Worm (Caenorhabditis elegans) whole organism, mixed stage, embryonic: ENCODE results near the gene ztf-30.

Experiments
- mab-5 ChIP-seq: fragments of 150-350 bp; optimal IDR thresholded peaks from 2 replicates; lab custom pipeline; 2014; ENCODE audit warnings: missing biosample characterization, missing genetic modification characterization
- sptf-1 ChIP-seq: sonication (generic microtip); optimal IDR thresholded peaks from 2 replicates; lab custom pipeline; 2017; ENCODE audit warnings: mild to moderate bottlenecking, missing genetic modification characterization, moderate library complexity, missing compliant biosample characterization
- unc-120 ChIP-seq: sonication (generic microtip); optimal IDR thresholded peaks from 2 replicates; lab custom pipeline; 2017; ENCODE audit warnings: missing genetic modification characterization, missing compliant biosample characterization; ENCODE audit not compliant: poor library complexity, severe bottlenecking

DNA sequence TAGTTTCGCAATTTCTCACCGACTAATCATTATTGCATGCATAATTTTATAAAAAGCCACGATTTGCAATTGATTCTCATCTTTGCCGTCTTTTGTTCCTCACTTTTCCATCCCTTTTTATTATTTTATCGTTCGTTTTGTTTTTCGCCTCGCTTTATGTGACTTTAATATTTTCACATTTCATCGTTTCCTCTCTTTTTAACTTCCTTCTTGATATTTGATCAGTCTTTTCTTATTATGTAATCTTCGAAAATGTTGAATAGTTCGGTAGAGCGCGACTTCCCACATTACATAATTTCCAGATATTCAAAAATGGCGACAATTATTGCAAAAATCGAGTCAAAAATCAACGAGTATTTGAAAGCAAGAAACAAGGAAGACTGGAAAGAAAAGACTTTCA is 7.9 kb upstream of the ztf-30 start, which contains the start of gene C06E1.1:
- TF ChIP-seq sptf-1 (tag; lab: Kevin White, UChicago) (no peak), unc-120 (tag; lab: Kevin White, UChicago) (no peak), mab-5 (tag; lab: Kevin White, UChicago) (no peak)
